Fruit fly (Drosophila melanogaster): ENCODE measurements around the gene CG3156.

Gene CG3156

DNA sequence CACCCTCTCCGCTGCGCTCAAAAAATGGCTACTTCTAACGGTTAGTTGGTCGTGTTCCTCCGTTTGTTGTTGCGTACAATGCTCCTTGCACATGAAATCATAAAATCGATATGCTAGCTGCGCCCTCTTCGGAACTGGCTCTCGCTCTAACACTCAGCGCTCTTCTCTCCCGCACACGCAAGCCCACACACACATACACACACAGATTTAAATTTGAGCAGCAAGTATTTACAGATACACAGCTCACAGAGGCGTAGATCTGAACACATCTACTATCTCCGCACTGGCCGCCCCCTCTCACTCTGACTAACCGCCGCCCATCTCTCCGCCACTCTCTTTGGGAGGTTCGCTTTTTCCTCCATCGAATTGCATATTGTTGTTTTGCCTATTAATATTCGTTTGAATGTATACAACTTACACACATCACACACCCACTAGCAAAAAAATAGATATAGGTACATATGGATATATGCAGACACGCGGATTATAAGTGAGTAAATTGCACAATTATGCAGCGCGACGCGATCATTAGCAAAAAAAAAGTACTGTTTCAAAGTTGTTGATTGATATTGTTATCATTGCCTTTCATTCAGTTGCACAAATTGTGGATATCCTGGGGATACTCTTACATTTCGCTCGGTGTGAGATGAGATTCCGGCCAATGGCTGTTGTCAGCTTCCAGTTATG, 34.8 kb downstream of the CG3156 start (continued):
- TF ChIP-seq gsb-n (tag; optimal IDR thresholded peaks at IDR 0.05) (peak; percentile 32), Doc2 (GFP tag; IDR thresholded peaks at IDR 0.05) (peak; percentile 65; the same call in 1 of the 2 replicates), CG15269 (tag; optimal IDR thresholded peaks at IDR 0.05) (peak; percentile 87), onecut (GFP tag; IDR thresholded peaks at IDR 0.05) (peak; percentile 98), Hr51 (GFP tag; optimal IDR thresholded peaks at IDR 0.05) (peak; percentile 50 to 87), CG8478 (optimal IDR thresholded peaks at IDR 0.05) (peak; percentile 6), CTCF (GFP tag; optimal IDR thresholded peaks at IDR 0.05) (no peak), Lpt (GFP tag; optimal IDR thresholded peaks at IDR 0.05) (no peak), CG4707 (GFP tag; optimal IDR thresholded peaks at IDR 0.05) (peak; percentile 70), chif (GFP tag; optimal IDR thresholded peaks at IDR 0.05) (peak; percentile 74 to 78), Deaf1 (tag; optimal IDR thresholded peaks at IDR 0.05) (peak; percentile 49), CG18764 (GFP tag; optimal IDR thresholded peaks at IDR 0.05) (peak; percentile 66), Ssrp (tag; optimal IDR thresholded peaks at IDR 0.05) (peak; percentile 26), sens (GFP tag) (peak; percentile 91), CG17328 (GFP tag; IDR thresholded peaks at IDR 0.05) (peak; percentile 77), CG1647 (GFP tag; optimal IDR thresholded peaks at IDR 0.05) (peak; percentile 84), pb (GFP tag; optimal IDR thresholded peaks at IDR 0.05) (peak; percentile 73), Hr3 (GFP tag; optimal IDR thresholded peaks at IDR 0.05) (peak; percentile 65), abd-A (tag; optimal IDR thresholded peaks at IDR 0.05) (peak; percentile 55), lilli (GFP tag; optimal IDR thresholded peaks at IDR 0.05) (peak; percentile 92), prd (optimal IDR thresholded peaks at IDR 0.05) (no peak), prd (GFP tag; IDR thresholded peaks at IDR 0.05) (peak; percentile 88), cas (GFP tag; IDR thresholded peaks at IDR 0.05) (peak; percentile 84), CG3407 (GFP tag; optimal IDR thresholded peaks at IDR 0.05) (peak; percentile 65), ro (GFP tag; IDR thresholded peaks at IDR 0.05) (no peak), CG10147 (GFP tag; optimal IDR thresholded peaks at IDR 0.05) (peak; percentile 58), CG7987 (GFP tag; optimal IDR thresholded peaks at IDR 0.05) (peak; percentile 78), CG3163 (GFP tag; optimal IDR thresholded peaks at IDR 0.05) (peak; percentile 77), CG2712 (tag; optimal IDR thresholded peaks at IDR 0.05) (peak; percentile 74), dpn (GFP tag; optimal IDR thresholded peaks at IDR 0.05) (peak; percentile 91 to 92), Jarid2 (GFP tag; optimal IDR thresholded peaks at IDR 0.05) (peak; percentile 14), en (GFP tag; optimal IDR thresholded peaks at IDR 0.05) (peak; percentile 77), Oli (tag; optimal IDR thresholded peaks at IDR 0.05) (peak; percentile 52), CG14050 (GFP tag; IDR thresholded peaks at IDR 0.05) (peak; percentile 77), eyg (GFP tag; optimal IDR thresholded peaks at IDR 0.05) (peak; percentile 85), PHDP (tag; optimal IDR thresholded peaks at IDR 0.05) (peak; percentile 69), CG31388 (GFP tag; optimal IDR thresholded peaks at IDR 0.05) (peak; percentile 42), CG17568 (GFP tag; optimal IDR thresholded peaks at IDR 0.05) (peak; percentile 65), Bgb (GFP tag; IDR thresholded peaks at IDR 0.05; ENCODE audit: partially characterized antibody) (peak; percentile 51; the same call in 1 of the 2 replicates), Tbp (GFP tag; optimal IDR thresholded peaks at IDR 0.05) (no peak), br (optimal IDR thresholded peaks at IDR 0.05) (no peak), bowl (GFP tag; IDR thresholded peaks at IDR 0.05) (0 out of 2 replicates have a peak, but pooled peaks have one; percentile 38), CG14014 (GFP tag; IDR thresholded peaks at IDR 0.05) (peak; percentile 91), B-H2 (GFP tag; optimal IDR thresholded peaks at IDR 0.05) (peak; percentile 95), CG17612 (GFP tag; IDR thresholded peaks at IDR 0.05) (peak; percentile 52), CG10267 (tag; optimal IDR thresholded peaks at IDR 0.05) (peak; percentile 44), jing (GFP tag; optimal IDR thresholded peaks at IDR 0.05) (no peak), crc (GFP tag; optimal IDR thresholded peaks at IDR 0.05) (peak; percentile 85), oc (tag; optimal IDR thresholded peaks at IDR 0.05) (peak; percentile 69), CG1233 (GFP tag; optimal IDR thresholded peaks at IDR 0.05) (peak; percentile 82), CG34422 (GFP tag; IDR thresholded peaks at IDR 0.05) (peak; percentile 84), Taf1 (GFP tag; IDR thresholded peaks at IDR 0.05) (peak; percentile 85)

Measured in whole organism, embryonic.